Worm (Caenorhabditis elegans): ENCODE measurements around the gene C09G5.7.

DNA sequence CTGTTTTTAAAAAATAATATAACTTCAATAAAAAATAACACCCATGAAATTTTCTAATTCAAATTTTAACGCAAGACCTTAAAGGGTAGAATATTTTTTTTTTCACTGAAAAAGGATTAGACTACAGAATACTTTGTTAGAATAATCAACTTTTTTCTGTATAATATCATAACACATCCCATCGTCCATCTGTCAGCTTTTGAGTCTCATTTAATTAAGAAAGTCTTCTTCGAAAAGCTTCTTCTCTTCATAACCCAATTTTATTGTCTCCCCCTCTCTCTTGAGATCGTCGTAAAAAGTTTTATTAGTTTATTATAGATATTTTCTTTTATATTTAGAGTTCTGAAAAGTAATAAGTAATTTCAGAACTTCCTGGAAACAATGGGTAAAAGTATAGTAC, 18.6 kb upstream of the C09G5.7 start:
- TF ChIP-seq ama-1 (optimal IDR thresholded peaks at IDR 0.05) (no peak), B0310.2 (tag; optimal IDR thresholded peaks at IDR 0.05) (no peak), hmbx-1 (tag; optimal IDR thresholded peaks at IDR 0.05) (no peak), ceh-13 (GFP tag; optimal IDR thresholded peaks at IDR 0.05) (no peak), aly-1 (tag; optimal IDR thresholded peaks at IDR 0.05) (no peak), ceh-36 (tag; optimal IDR thresholded peaks at IDR 0.05) (no peak), hmg-4 (GFP tag; optimal IDR thresholded peaks at IDR 0.05) (no peak), tbx-11 (GFP tag; IDR thresholded peaks at IDR 0.05) (no peak), flt-1 (GFP tag; IDR thresholded peaks at IDR 0.05) (no peak), pes-1 (GFP tag; IDR thresholded peaks at IDR 0.05) (no peak), F13C5.2 (tag; optimal IDR thresholded peaks at IDR 0.05) (no peak), tra-4 (tag; optimal IDR thresholded peaks at IDR 0.05) (no peak), sea-1 (GFP tag; conservative IDR thresholded peaks at IDR 0.05) (no peak), hnd-1 (tag; optimal IDR thresholded peaks at IDR 0.05) (no peak)

All from whole organism, early embryonic.